Fruit fly (Drosophila melanogaster): ENCODE data around the gene CG1662.

Gene CG1662

dm6 chrX:13387373-13387850 lies at the start of gene CG1662, which contains the start of gene Ype (continued):
- TF ChIP-seq ham (GFP tag; IDR thresholded peaks at IDR 0.05) (no peak), Max (GFP tag; optimal IDR thresholded peaks at IDR 0.05) (peak; percentile 84), Camta (GFP tag; optimal IDR thresholded peaks at IDR 0.05) (peak; percentile 57), Jarid2 (GFP tag; optimal IDR thresholded peaks at IDR 0.05) (no peak), seq (GFP tag; IDR thresholded peaks at IDR 0.05) (0 out of 2 replicates have a peak, but pooled peaks have one; percentile 35), Fer2 (tag; optimal IDR thresholded peaks at IDR 0.05) (peak; percentile 65), CG7357 (GFP tag; IDR thresholded peaks at IDR 0.05) (0 out of 3 replicates have a peak, but pooled peaks have one; percentile 27), Mrtf (GFP tag; IDR thresholded peaks at IDR 0.05) (no peak), danr (GFP tag; IDR thresholded peaks at IDR 0.05) (no peak), knrl (GFP tag; IDR thresholded peaks at IDR 0.05; ENCODE audit: partially characterized antibody) (peak; percentile 77), CoRest (tag; optimal IDR thresholded peaks at IDR 0.05) (peak; percentile 86), ttk (GFP tag; IDR thresholded peaks at IDR 0.05) (peak; percentile 66), Six4 (GFP tag; optimal IDR thresholded peaks at IDR 0.05) (peak; percentile 54), eve (GFP tag; optimal IDR thresholded peaks at IDR 0.05) (peak in 1 of 2 experiments; percentile 79), CG1602 (GFP tag; optimal IDR thresholded peaks at IDR 0.05) (peak; percentile 77), tx (GFP tag; optimal IDR thresholded peaks at IDR 0.05) (peak; percentile 58), CG11504 (tag; optimal IDR thresholded peaks at IDR 0.05) (peak; percentile 78), slp2 (GFP tag; optimal IDR thresholded peaks at IDR 0.05) (peak; percentile 30), Xrp1 (GFP tag; IDR thresholded peaks at IDR 0.05) (peak; percentile 65), dm (GFP tag; optimal IDR thresholded peaks at IDR 0.05) (peak; percentile 49), CG7963 (GFP tag; IDR thresholded peaks at IDR 0.05; ENCODE audit: partially characterized antibody) (0 out of 3 replicates have a peak, but pooled peaks have one; percentile 28), CG10462 (GFP tag; optimal IDR thresholded peaks at IDR 0.05) (peak; percentile 24), salm (tag; optimal IDR thresholded peaks at IDR 0.05) (no peak), CG1832 (GFP tag; optimal IDR thresholded peaks at IDR 0.05) (no peak), D19B (GFP tag; optimal IDR thresholded peaks at IDR 0.05) (peak; percentile 9), CG13123 (GFP tag; optimal IDR thresholded peaks at IDR 0.05) (peak; percentile 50), crc (GFP tag; optimal IDR thresholded peaks at IDR 0.05) (peak; percentile 54), HLH54F (GFP tag; optimal IDR thresholded peaks at IDR 0.05) (peak; percentile 71), Ets65A (GFP tag) (peak; percentile 98), CG1529 (GFP tag; optimal IDR thresholded peaks at IDR 0.05) (peak; percentile 53), fd64A (GFP tag; optimal IDR thresholded peaks at IDR 0.05) (no peak), Gug (GFP tag; IDR thresholded peaks at IDR 0.05) (peak; percentile 53; the same call in 1 of the 4 replicates), CkIIα-i1 (GFP tag; IDR thresholded peaks at IDR 0.05) (no peak), Ets97D (GFP tag; optimal IDR thresholded peaks at IDR 0.05) (peak; percentile 63), CG7928 (GFP tag; optimal IDR thresholded peaks at IDR 0.05) (peak; percentile 92), NK7.1 (GFP tag; optimal IDR thresholded peaks at IDR 0.05) (no peak), CG9876 (GFP tag; optimal IDR thresholded peaks at IDR 0.05) (peak; percentile 47), CG1024 (GFP tag; IDR thresholded peaks at IDR 0.05) (0 out of 2 replicates have a peak, but pooled peaks have one; percentile 27), CG11456 (GFP tag; IDR thresholded peaks at IDR 0.05) (peak; percentile 84), exex (tag; optimal IDR thresholded peaks at IDR 0.05) (peak; percentile 27), CG17361 (GFP tag; IDR thresholded peaks at IDR 0.05) (peak; percentile 88), CG4328 (GFP tag; optimal IDR thresholded peaks at IDR 0.05) (peak; percentile 67), zen2 (GFP tag; IDR thresholded peaks at IDR 0.05; ENCODE audit: partially characterized antibody) (peak; percentile 56; the same call in 1 of the 3 replicates), Dll (GFP tag; IDR thresholded peaks at IDR 0.05; ENCODE audit: partially characterized antibody) (peak; percentile 82), luna (GFP tag; optimal IDR thresholded peaks at IDR 0.05) (peak; percentile 3), CG13287 (GFP tag; IDR thresholded peaks at IDR 0.05; ENCODE audit: partially characterized antibody) (peak; percentile 75), rib (GFP tag; IDR thresholded peaks at IDR 0.05) (peak; percentile 63; the same call in 1 of the 2 replicates), CG6175 (GFP tag; IDR thresholded peaks at IDR 0.05) (no peak), tll (GFP tag; optimal IDR thresholded peaks at IDR 0.05) (peak in 1 of 2 experiments; percentile 86), CG14667 (GFP tag; IDR thresholded peaks at IDR 0.05) (0 out of 2 replicates have a peak, but pooled peaks have one; percentile 24)

Measured in whole organism, embryonic.